Fruit fly (Drosophila melanogaster): ENCODE results near the gene CG11726.

CG11726 gene

dm6 chr3L:11441889-11442782, 47.6 kb downstream of the CG11726 start:
- TF ChIP-seq pad (GFP tag; optimal IDR thresholded peaks at IDR 0.05): no peak
- TF ChIP-seq CG7101 (tag; optimal IDR thresholded peaks at IDR 0.05): no peak
- no peak for TF ChIP-seq cnc (optimal IDR thresholded peaks at IDR 0.05)
- no peak for TF ChIP-seq kay (GFP tag; ENCODE audit: borderline replicate concordance)
- no peak for TF ChIP-seq toe (GFP tag; optimal IDR thresholded peaks at IDR 0.05)
- TF ChIP-seq CG11617 (GFP tag; optimal IDR thresholded peaks at IDR 0.05): no peak
- TF ChIP-seq CG5204 (GFP tag; optimal IDR thresholded peaks at IDR 0.05): no peak
- TF ChIP-seq Crg-1 (GFP tag; optimal IDR thresholded peaks at IDR 0.05): no peak
- TF ChIP-seq CG1620 (GFP tag; optimal IDR thresholded peaks at IDR 0.05): no peak
- no peak for TF ChIP-seq bab1 (GFP tag; optimal IDR thresholded peaks at IDR 0.05)
- no peak for TF ChIP-seq CG33017 (tag; optimal IDR thresholded peaks at IDR 0.05)
- TF ChIP-seq CG14711 (tag; optimal IDR thresholded peaks at IDR 0.05): no peak
- TF ChIP-seq CG12768 (GFP tag; optimal IDR thresholded peaks at IDR 0.05): no peak

DNA sequence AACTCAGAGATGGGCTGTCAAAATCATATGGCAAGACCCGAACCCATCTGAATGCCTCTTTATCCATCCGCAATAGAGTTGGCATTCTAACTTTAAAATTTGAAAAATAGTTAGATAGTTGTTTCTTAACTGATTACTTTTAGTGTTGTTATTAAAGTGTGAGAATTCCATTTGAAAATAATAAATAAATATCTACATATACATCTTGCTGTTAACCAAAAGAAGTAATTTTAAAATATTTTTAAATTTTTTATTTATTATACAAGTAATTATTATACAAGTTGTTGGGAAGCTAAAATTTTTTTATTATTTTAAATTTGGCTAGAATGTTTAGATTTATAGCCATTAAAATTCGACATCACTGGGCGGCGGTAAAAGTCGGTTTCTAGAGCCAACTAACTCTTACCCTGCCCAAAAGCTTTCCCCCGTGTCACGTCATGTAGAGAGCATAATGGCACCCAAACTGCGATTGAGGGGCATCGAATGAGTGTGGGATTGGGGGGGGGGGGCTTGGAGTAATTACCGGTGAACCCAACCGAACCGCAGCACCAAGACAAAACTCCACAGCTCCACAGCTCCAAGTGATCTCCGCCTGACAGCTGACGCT, 49.1 kb downstream of the CG11726 start:
- no peak for TF ChIP-seq kay (GFP tag; ENCODE audit: borderline replicate concordance)
- TF ChIP-seq toe (GFP tag; optimal IDR thresholded peaks at IDR 0.05): no peak
- TF ChIP-seq cic (GFP tag; optimal IDR thresholded peaks at IDR 0.05): no peak
- TF ChIP-seq CG11617 (GFP tag; optimal IDR thresholded peaks at IDR 0.05): no peak
- TF ChIP-seq CG1620 (GFP tag; optimal IDR thresholded peaks at IDR 0.05): no peak
- no peak for TF ChIP-seq Mnt (GFP tag; optimal IDR thresholded peaks at IDR 0.05)
- no peak for TF ChIP-seq CG5204 (GFP tag; optimal IDR thresholded peaks at IDR 0.05)
- no peak for TF ChIP-seq CG7101 (tag; optimal IDR thresholded peaks at IDR 0.05)
- no peak for TF ChIP-seq pad (GFP tag; optimal IDR thresholded peaks at IDR 0.05)
- no peak for TF ChIP-seq tj (GFP tag; optimal IDR thresholded peaks at IDR 0.05)
- no peak for TF ChIP-seq Crg-1 (GFP tag; optimal IDR thresholded peaks at IDR 0.05)
- TF ChIP-seq cnc (optimal IDR thresholded peaks at IDR 0.05): no peak
- TF ChIP-seq CG7045 (GFP tag; optimal IDR thresholded peaks at IDR 0.05): no peak
- no peak for TF ChIP-seq CG14711 (tag; optimal IDR thresholded peaks at IDR 0.05)
- no peak for TF ChIP-seq CG33017 (tag; optimal IDR thresholded peaks at IDR 0.05)
- no peak for TF ChIP-seq Hr96 (GFP tag; optimal IDR thresholded peaks at IDR 0.05)

- TF ChIP-seq Clk (GFP tag; optimal IDR thresholded peaks at IDR 0.05): no peak
- no peak for TF ChIP-seq cnc (optimal IDR thresholded peaks at IDR 0.05)
- no peak for TF ChIP-seq ovo (GFP tag; optimal IDR thresholded peaks at IDR 0.05)
- no peak for TF ChIP-seq tj (GFP tag; optimal IDR thresholded peaks at IDR 0.05)
- no peak for TF ChIP-seq CG33017 (tag; optimal IDR thresholded peaks at IDR 0.05)
- no peak for TF ChIP-seq bab1 (GFP tag; optimal IDR thresholded peaks at IDR 0.05)
- no peak for TF ChIP-seq CG12768 (GFP tag; optimal IDR thresholded peaks at IDR 0.05)
- no peak for TF ChIP-seq pad (GFP tag; optimal IDR thresholded peaks at IDR 0.05)
- no peak for TF ChIP-seq cic (GFP tag; optimal IDR thresholded peaks at IDR 0.05)
- no peak for TF ChIP-seq toe (GFP tag; optimal IDR thresholded peaks at IDR 0.05)
- no peak for TF ChIP-seq CG11617 (GFP tag; optimal IDR thresholded peaks at IDR 0.05)
- TF ChIP-seq CG14711 (tag; optimal IDR thresholded peaks at IDR 0.05): no peak
- no peak for TF ChIP-seq kay (GFP tag; ENCODE audit: borderline replicate concordance)
- TF ChIP-seq Hr96 (GFP tag; optimal IDR thresholded peaks at IDR 0.05): no peak
- no peak for TF ChIP-seq Crg-1 (GFP tag; optimal IDR thresholded peaks at IDR 0.05)
- TF ChIP-seq Mnt (GFP tag; optimal IDR thresholded peaks at IDR 0.05): no peak
- no peak for TF ChIP-seq CG7101 (tag; optimal IDR thresholded peaks at IDR 0.05)
- no peak for TF ChIP-seq CG1620 (GFP tag; optimal IDR thresholded peaks at IDR 0.05)
Measured at dm6 chr3L:11444169-11444568, 49.7 kb downstream of the CG11726 start.

- TF ChIP-seq Crg-1 (GFP tag; optimal IDR thresholded peaks at IDR 0.05) (no peak), CG1620 (GFP tag; optimal IDR thresholded peaks at IDR 0.05) (no peak), CG7101 (tag; optimal IDR thresholded peaks at IDR 0.05) (no peak), CG14711 (tag; optimal IDR thresholded peaks at IDR 0.05) (no peak), kay (GFP tag; ENCODE audit: borderline replicate concordance) (no peak), Clk (GFP tag; optimal IDR thresholded peaks at IDR 0.05) (no peak), CG33017 (tag; optimal IDR thresholded peaks at IDR 0.05) (no peak), CG12768 (GFP tag; optimal IDR thresholded peaks at IDR 0.05) (no peak), toe (GFP tag; optimal IDR thresholded peaks at IDR 0.05) (no peak)
Measured at dm6 chr3L:11444861-11445260, 50.4 kb downstream of the CG11726 start, which contains the start of gene CG7557. CG7557 (plus strand) TSS chr3L:11445161.
